Fruit fly (Drosophila melanogaster) whole organism, embryonic: ENCODE results near the gene CG31717.

Experiments
- Atf6 ChIP-seq: fragments of 200-800 bp; sonication (Bioruptor generic); IDR thresholded peaks from 2 replicates; pipeline ENCODE4 v1.3.6; 2022; ENCODE audit warnings: missing biosample characterization, missing genetic modification characterization
- CG11504 ChIP-seq: fragments of 200-800 bp; sonication (Bioruptor generic); optimal IDR thresholded peaks from 3 replicates; lab custom pipeline; 2019; ENCODE audit warnings: missing biosample characterization, mild to moderate bottlenecking, missing genetic modification characterization, moderate library complexity
- CG12155 ChIP-seq: fragments of 200-800 bp; sonication (Bioruptor generic); optimal IDR thresholded peaks from 3 replicates; lab custom pipeline; 2016; ENCODE audit warnings: missing biosample characterization, missing genetic modification characterization
- CG12219 ChIP-seq: fragments of 200-800 bp; sonication (Bioruptor generic); optimal IDR thresholded peaks from 3 replicates; lab custom pipeline; 2018; ENCODE audit warnings: missing biosample characterization, mild to moderate bottlenecking, missing genetic modification characterization
- CG14965 ChIP-seq: fragments of 200-800 bp; sonication (Bioruptor generic); optimal IDR thresholded peaks from 2 replicates; lab custom pipeline; 2016; ENCODE audit warnings: missing biosample characterization, missing genetic modification characterization, borderline replicate concordance
- CG15269 ChIP-seq: fragments of 200-800 bp; sonication (Bioruptor generic); optimal IDR thresholded peaks from 2 replicates; lab custom pipeline; 2018; ENCODE audit warnings: missing biosample characterization, mild to moderate bottlenecking, missing genetic modification characterization, moderate library complexity
- CG1603 ChIP-seq: fragments of 200-800 bp; sonication (Bioruptor generic); optimal IDR thresholded peaks from 2 replicates; lab custom pipeline; 2019; ENCODE audit warnings: missing biosample characterization, mild to moderate bottlenecking, missing genetic modification characterization, moderate library complexity
- CG2199 ChIP-seq: fragments of 200-800 bp; sonication (Bioruptor generic); IDR thresholded peaks from 3 replicates; pipeline ENCODE4 v1.3.6; 2022; ENCODE audit warnings: missing biosample characterization, missing genetic modification characterization
- CG2712 ChIP-seq: fragments of 200-800 bp; optimal IDR thresholded peaks from 3 replicates; lab custom pipeline; 2019; ENCODE audit warnings: missing biosample characterization, mild to moderate bottlenecking, missing genetic modification characterization, moderate library complexity
- CG34422 ChIP-seq: fragments of 200-800 bp; sonication (Bioruptor generic); IDR thresholded peaks from 3 replicates; pipeline ENCODE4 v1.3.6; 2022; ENCODE audit warnings: missing biosample characterization, missing genetic modification characterization
- CG42726 ChIP-seq: fragments of 200-800 bp; sonication (Bioruptor generic); IDR thresholded peaks from 2 replicates; pipeline ENCODE4 v1.3.6; 2022; ENCODE audit warnings: missing biosample characterization, missing genetic modification characterization; ENCODE audit not compliant: partially characterized antibody
- CG5953 ChIP-seq: fragments of 200-800 bp; sonication (Bioruptor generic); IDR thresholded peaks from 2 replicates; pipeline ENCODE4 v1.3.6; 2022; ENCODE audit warnings: missing biosample characterization, missing genetic modification characterization
- CG6175 ChIP-seq: fragments of 200-800 bp; sonication (Bioruptor generic); IDR thresholded peaks from 3 replicates; pipeline ENCODE4 v1.3.6; 2022; ENCODE audit warnings: missing biosample characterization, missing genetic modification characterization
- CG6272 ChIP-seq: fragments of 200-800 bp; sonication (Bioruptor generic); IDR thresholded peaks from 2 replicates; pipeline ENCODE4 v1.3.6; 2022; ENCODE audit warnings: missing biosample characterization, missing genetic modification characterization
- CG8359 ChIP-seq: fragments of 200-800 bp; sonication (Bioruptor generic); optimal IDR thresholded peaks from 2 replicates; lab custom pipeline; 2017; ENCODE audit warnings: missing biosample characterization, mild to moderate bottlenecking, missing genetic modification characterization, borderline replicate concordance
- CG9797 ChIP-seq: fragments of 200-800 bp; sonication (Bioruptor generic); optimal IDR thresholded peaks from 3 replicates; lab custom pipeline; 2018; ENCODE audit warnings: missing biosample characterization, mild to moderate bottlenecking, missing genetic modification characterization
- Deaf1 ChIP-seq: fragments of 200-800 bp; optimal IDR thresholded peaks from 3 replicates; lab custom pipeline; 2019; ENCODE audit warnings: missing biosample characterization, mild to moderate bottlenecking, missing genetic modification characterization, moderate library complexity
- Dp ChIP-seq: fragments of 200-800 bp; sonication (Bioruptor generic); optimal IDR thresholded peaks from 2 replicates; lab custom pipeline; 2018; ENCODE audit warnings: missing biosample characterization, mild to moderate bottlenecking, missing genetic modification characterization, moderate library complexity
- HmgZ ChIP-seq: fragments of 200-800 bp; sonication (Bioruptor generic); optimal IDR thresholded peaks from 2 replicates; lab custom pipeline; 2018; ENCODE audit warnings: missing biosample characterization, mild to moderate bottlenecking, missing genetic modification characterization
- Hsf ChIP-seq: fragments of 200-800 bp; sonication (Bioruptor generic); optimal IDR thresholded peaks from 3 replicates; lab custom pipeline; 2016; ENCODE audit warnings: missing biosample characterization, missing genetic modification characterization
- Jarid2 ChIP-seq: fragments of 200-800 bp; sonication (Bioruptor generic); optimal IDR thresholded peaks from 3 replicates; lab custom pipeline; 2017; ENCODE audit warnings: mild to moderate bottlenecking, missing biosample characterization, missing genetic modification reagents, missing genetic modification characterization
- Mad ChIP-seq: fragments of 200-800 bp; sonication (Bioruptor generic); optimal IDR thresholded peaks from 2 replicates; lab custom pipeline; 2016; ENCODE audit warnings: missing biosample characterization, missing genetic modification characterization
- Optix ChIP-seq: fragments of 200-800 bp; sonication (Bioruptor generic); IDR thresholded peaks from 3 replicates; pipeline ENCODE4 v1.3.6; 2022; ENCODE audit warnings: missing biosample characterization, missing genetic modification characterization
- PHDP ChIP-seq: fragments of 200-800 bp; sonication (Bioruptor generic); optimal IDR thresholded peaks from 3 replicates; lab custom pipeline; 2018; ENCODE audit warnings: missing biosample characterization, mild to moderate bottlenecking, missing genetic modification characterization, moderate library complexity
- Poxn ChIP-seq: fragments of 200-800 bp; sonication (Bioruptor generic); IDR thresholded peaks from 2 replicates; pipeline ENCODE4 v1.3.6; 2022; ENCODE audit warnings: missing biosample characterization, missing genetic modification characterization
- Ptx1 ChIP-seq: fragments of 200-800 bp; sonication (Bioruptor generic); IDR thresholded peaks from 2 replicates; pipeline ENCODE4 v1.3.6; 2022; ENCODE audit warnings: missing biosample characterization, missing genetic modification characterization
- ac ChIP-seq: fragments of 200-800 bp; sonication (Bioruptor generic); optimal IDR thresholded peaks from 3 replicates; lab custom pipeline; 2017; ENCODE audit warnings: missing biosample characterization, mild to moderate bottlenecking, missing genetic modification characterization
- ase ChIP-seq: fragments of 200-800 bp; sonication (Bioruptor generic); IDR thresholded peaks from 3 replicates; pipeline ENCODE4 v1.3.6; 2022; ENCODE audit warnings: missing biosample characterization, missing genetic modification characterization
- cg ChIP-seq: fragments of 200-800 bp; sonication (Bioruptor generic); optimal IDR thresholded peaks from 3 replicates; lab custom pipeline; 2019; ENCODE audit warnings: missing biosample characterization, mild to moderate bottlenecking, missing genetic modification characterization, moderate library complexity
- chinmo ChIP-seq: fragments of 200-800 bp; sonication (Bioruptor generic); IDR thresholded peaks from 4 replicates; pipeline ENCODE4 v1.3.6; 2022; ENCODE audit warnings: missing biosample characterization, missing genetic modification characterization; ENCODE audit not compliant: partially characterized antibody
- chn ChIP-seq: fragments of 200-800 bp; sonication (Bioruptor generic); optimal IDR thresholded peaks from 2 replicates; lab custom pipeline; 2016; ENCODE audit warnings: missing biosample characterization, missing genetic modification characterization
- dmrt11E ChIP-seq: fragments of 200-800 bp; sonication (Bioruptor generic); optimal IDR thresholded peaks from 3 replicates; lab custom pipeline; 2018; ENCODE audit warnings: missing biosample characterization, mild to moderate bottlenecking, missing genetic modification characterization, moderate library complexity
- dysf ChIP-seq: fragments of 200-800 bp; sonication (Bioruptor generic); IDR thresholded peaks from 3 replicates; pipeline ENCODE4 v1.3.6; 2022; ENCODE audit warnings: missing biosample characterization, missing genetic modification characterization
- esg ChIP-seq: fragments of 200-800 bp; sonication (Bioruptor generic); conservative IDR thresholded peaks from 2 replicates; pipeline ENCODE4 v1.3.6; 2022; ENCODE audit warnings: missing biosample characterization, missing genetic modification characterization
- fd102C ChIP-seq: fragments of 200-800 bp; sonication (Bioruptor generic); optimal IDR thresholded peaks from 2 replicates; lab custom pipeline; 2018; ENCODE audit warnings: missing biosample characterization, mild to moderate bottlenecking, missing genetic modification characterization, moderate library complexity
- gro ChIP-seq: fragments of 200-800 bp; sonication (Bioruptor generic); optimal IDR thresholded peaks from 2 replicates; lab custom pipeline; 2016; ENCODE audit warnings: missing biosample characterization, missing genetic modification characterization
- hb ChIP-seq: fragments of 200-800 bp; sonication (Bioruptor generic); IDR thresholded peaks from 3 replicates; pipeline ENCODE4 v1.3.6; 2022; ENCODE audit warnings: missing biosample characterization, missing genetic modification characterization; ENCODE audit not compliant: partially characterized antibody
- her ChIP-seq: fragments of 200-800 bp; sonication (Bioruptor generic); optimal IDR thresholded peaks from 2 replicates; lab custom pipeline; 2016; ENCODE audit warnings: missing biosample characterization, missing genetic modification characterization
- inv ChIP-seq: fragments of 200-800 bp; sonication (Bioruptor generic); IDR thresholded peaks from 2 replicates; pipeline ENCODE4 v1.3.6; 2022; ENCODE audit warnings: missing biosample characterization, missing genetic modification characterization; ENCODE audit not compliant: partially characterized antibody
- jumu ChIP-seq: fragments of 200-800 bp; sonication (Bioruptor generic); optimal IDR thresholded peaks from 3 replicates; lab custom pipeline; 2016; ENCODE audit warnings: missing biosample characterization, missing genetic modification characterization
- lola ChIP-seq, 3 experiments: fragments of >200 bp in 2 of 3; fragments of 200-800 bp in 1 of 3; sonication (Bioruptor generic) in 1 of 3; optimal IDR thresholded peaks; 2 replicates each; lab custom pipeline; 2017 to 2019; ENCODE audit warnings: missing biosample characterization in 3 of 3, missing genetic modification characterization in 3 of 3, mild to moderate bottlenecking in 1 of 3, moderate library complexity in 1 of 3
- oc ChIP-seq: fragments of 200-800 bp; sonication (Bioruptor generic); optimal IDR thresholded peaks from 2 replicates; lab custom pipeline; 2018; ENCODE audit warnings: missing biosample characterization, mild to moderate bottlenecking, missing genetic modification characterization, moderate library complexity
- pita ChIP-seq: fragments of 200-800 bp; sonication (Bioruptor generic); optimal IDR thresholded peaks from 2 replicates; lab custom pipeline; 2017; ENCODE audit warnings: missing biosample characterization, mild to moderate bottlenecking, missing genetic modification characterization
- psq ChIP-seq: fragments of 200-800 bp; sonication (Bioruptor generic); optimal IDR thresholded peaks from 2 replicates; lab custom pipeline; 2017; ENCODE audit warnings: missing biosample characterization, missing genetic modification characterization
- ro ChIP-seq: fragments of 200-800 bp; sonication (Bioruptor generic); IDR thresholded peaks from 2 replicates; pipeline ENCODE4 v1.3.6; 2022; ENCODE audit warnings: missing biosample characterization, missing genetic modification characterization
- sim ChIP-seq: fragments of 200-800 bp; sonication (Bioruptor generic); IDR thresholded peaks from 2 replicates; pipeline ENCODE4 v1.3.6; 2022; ENCODE audit warnings: missing biosample characterization, missing genetic modification characterization
- slou ChIP-seq: fragments of 200-800 bp; sonication (Bioruptor generic); optimal IDR thresholded peaks from 3 replicates; lab custom pipeline; 2016; ENCODE audit warnings: missing biosample characterization, missing genetic modification characterization
- sob ChIP-seq: fragments of 200-800 bp; sonication (Bioruptor generic); IDR thresholded peaks from 2 replicates; pipeline ENCODE4 v1.3.6; 2022; ENCODE audit warnings: missing biosample characterization, missing genetic modification characterization
- tll ChIP-seq, 2 experiments: fragments of 200-800 bp in 1 of 2; fragments of >200 bp in 1 of 2; sonication (Bioruptor generic) in 1 of 2; optimal IDR thresholded peaks; 2 replicates each; lab custom pipeline; 2017 to 2019; ENCODE audit warnings: missing biosample characterization in 2 of 2, missing genetic modification characterization in 2 of 2, mild to moderate bottlenecking in 1 of 2, moderate library complexity in 1 of 2
- trem ChIP-seq: fragments of 200-800 bp; optimal IDR thresholded peaks from 3 replicates; lab custom pipeline; 2019; ENCODE audit warnings: missing biosample characterization, mild to moderate bottlenecking, missing genetic modification characterization, moderate library complexity

Gene CG31717

DNA sequence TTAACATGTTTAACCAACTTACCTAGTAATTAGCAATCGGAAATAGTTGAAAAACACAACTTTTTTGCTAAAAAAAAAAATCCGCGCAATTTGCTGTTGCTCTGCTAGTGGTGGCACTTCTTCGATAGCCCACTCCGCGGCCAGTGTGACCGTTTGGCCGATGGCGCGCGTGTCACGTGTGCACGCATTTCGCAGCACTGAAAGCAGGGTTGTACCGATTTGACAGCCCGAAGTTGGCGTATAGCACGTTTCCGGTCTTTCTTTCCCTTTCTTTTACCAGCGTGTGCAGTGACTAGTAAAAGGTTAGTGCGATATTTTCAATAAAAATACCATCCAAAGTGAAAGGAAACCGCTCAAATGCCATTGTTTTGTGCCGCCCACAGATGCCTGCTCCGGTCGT lies 49.7 kb upstream of the CG31717 start, which contains the start of the genes Ripalpha and RpL7 (continued):
- peak; percentile 91 for TF ChIP-seq chinmo (GFP tag; lab: Robert Waterston, UW)
- peak in 1 of 3 experiments; percentile 78 for TF ChIP-seq lola (GFP tag; optimal IDR thresholded peaks at IDR 0.05; lab: Kevin White, UChicago)
- TF ChIP-seq Ptx1 (GFP tag; lab: Robert Waterston, UW), result peak; percentile 95
- TF ChIP-seq CG1603, result peak; percentile 98
- TF ChIP-seq pita (GFP tag; lab: Kevin White, UChicago), result no peak
- TF ChIP-seq trem (tag; lab: Kevin White, UChicago), result peak; percentile 91
- TF ChIP-seq ro (GFP tag; lab: Robert Waterston, UW), result peak; percentile 88
- TF ChIP-seq sob (GFP tag; lab: Robert Waterston, UW), result peak; percentile 99
- TF ChIP-seq sim (GFP tag; lab: Robert Waterston, UW), result peak; percentile 89
- TF ChIP-seq CG12155, result peak; percentile 96
- peak; percentile 89 for TF ChIP-seq CG8359 (GFP tag; lab: Kevin White, UChicago)
- peak; percentile 94 for TF ChIP-seq CG6272 (GFP tag; lab: Robert Waterston, UW)
- peak; percentile 97 for TF ChIP-seq fd102C (GFP tag; lab: Kevin White, UChicago)
- peak; percentile 63 for TF ChIP-seq esg
- TF ChIP-seq Hsf (GFP tag; lab: Kevin White, UChicago), result peak; percentile 98
- TF ChIP-seq psq (GFP tag; lab: Kevin White, UChicago), result peak; percentile 94
- TF ChIP-seq CG14965 (GFP tag; lab: Kevin White, UChicago), result peak; percentile 92
- TF ChIP-seq Mad, result peak; percentile 99
- TF ChIP-seq her, result peak; percentile 97
- TF ChIP-seq Atf6 (GFP tag; lab: Robert Waterston, UW), result peak; percentile 94
- TF ChIP-seq HmgZ (tag; lab: Kevin White, UChicago), result peak; percentile 98
- TF ChIP-seq CG11504 (tag; lab: Kevin White, UChicago), result no peak
- peak; percentile 96 for TF ChIP-seq CG2199
- peak; percentile 95 for TF ChIP-seq jumu
- TF ChIP-seq gro (GFP tag; lab: Kevin White, UChicago), result peak; percentile 98
- TF ChIP-seq CG2712 (tag; lab: Kevin White, UChicago), result peak; percentile 92
- peak; percentile 91 for TF ChIP-seq dmrt11E (tag; lab: Kevin White, UChicago)
- peak; percentile 93 for TF ChIP-seq Jarid2 (GFP tag; lab: Kevin White, UChicago)
- no peak for TF ChIP-seq cg (GFP tag; lab: Kevin White, UChicago)
- peak; percentile 95 for TF ChIP-seq Optix (GFP tag; lab: Robert Waterston, UW)
- TF ChIP-seq CG15269, result peak; percentile 93
- peak; percentile 97 for TF ChIP-seq CG5953
- TF ChIP-seq dysf, result peak; percentile 96
- peak; percentile 94 for TF ChIP-seq ase (GFP tag; lab: Robert Waterston, UW)
- TF ChIP-seq oc (tag; lab: Kevin White, UChicago), result peak; percentile 94
- TF ChIP-seq hb, result peak; percentile 70
- peak; percentile 96 for TF ChIP-seq PHDP
- TF ChIP-seq tll (GFP tag; optimal IDR thresholded peaks at IDR 0.05; lab: Kevin White, UChicago), result peak in 1 of 2 experiments; percentile 72
- peak; percentile 97; the same call in 2 of the 3 replicates for TF ChIP-seq CG6175 (GFP tag; lab: Robert Waterston, UW)
- TF ChIP-seq CG42726 (GFP tag; lab: Robert Waterston, UW), result peak; percentile 99
- TF ChIP-seq chn (GFP tag; lab: Kevin White, UChicago), result peak; percentile 97
- peak; percentile 96 for TF ChIP-seq ac (GFP tag; lab: Kevin White, UChicago)
- peak; percentile 90 for TF ChIP-seq Poxn
- peak; percentile 96 for TF ChIP-seq slou (GFP tag; lab: Kevin White, UChicago)
- TF ChIP-seq Dp, result peak; percentile 78
- peak; percentile 99 for TF ChIP-seq CG9797 (GFP tag; lab: Kevin White, UChicago)
- TF ChIP-seq Deaf1, result peak; percentile 70
- peak; percentile 93 for TF ChIP-seq inv
- TF ChIP-seq CG12219 (GFP tag; lab: Kevin White, UChicago), result peak; percentile 95
- TF ChIP-seq CG34422 (GFP tag; lab: Robert Waterston, UW), result peak; percentile 98
